Fruit fly (Drosophila melanogaster) whole organism, embryonic: ENCODE data around the gene Mst89B.

Experiments
- Blimp-1 ChIP-seq: fragments of 200-800 bp; sonication (Bioruptor generic); optimal IDR thresholded peaks from 3 replicates; lab custom pipeline; 2018; ENCODE audit warnings: missing biosample characterization, missing genetic modification characterization, mild to moderate bottlenecking, moderate library complexity, missing genetic modification reagents
- CG10274 ChIP-seq: fragments of 200-800 bp; sonication (Bioruptor generic); optimal IDR thresholded peaks from 3 replicates; lab custom pipeline; 2017; ENCODE audit warnings: missing biosample characterization, mild to moderate bottlenecking, missing genetic modification characterization
- CG12071 ChIP-seq: fragments of 200-800 bp; sonication (Bioruptor generic); optimal IDR thresholded peaks from 3 replicates; lab custom pipeline; 2018; ENCODE audit warnings: missing biosample characterization, mild to moderate bottlenecking, missing genetic modification characterization
- CG12155 ChIP-seq: fragments of 200-800 bp; sonication (Bioruptor generic); optimal IDR thresholded peaks from 3 replicates; lab custom pipeline; 2016; ENCODE audit warnings: missing biosample characterization, missing genetic modification characterization
- CG1233 ChIP-seq: fragments of 200-800 bp; sonication (Bioruptor generic); optimal IDR thresholded peaks from 4 replicates; lab custom pipeline; 2018; ENCODE audit warnings: missing biosample characterization, mild to moderate bottlenecking, missing genetic modification characterization
- CG12391 ChIP-seq: fragments of 200-800 bp; sonication (Bioruptor generic); optimal IDR thresholded peaks from 3 replicates; lab custom pipeline; 2018; ENCODE audit warnings: missing biosample characterization, mild to moderate bottlenecking, missing genetic modification characterization, moderate library complexity
- CG12659 ChIP-seq: fragments of 200-800 bp; sonication (Bioruptor generic); optimal IDR thresholded peaks from 3 replicates; lab custom pipeline; 2017; ENCODE audit warnings: mild to moderate bottlenecking, missing biosample characterization, missing genetic modification reagents, missing genetic modification characterization
- CG13624 ChIP-seq: fragments of 200-800 bp; sonication (Bioruptor generic); optimal IDR thresholded peaks from 2 replicates; lab custom pipeline; 2016; ENCODE audit warnings: missing biosample characterization, missing genetic modification characterization
- CG14710 ChIP-seq: fragments of 200-800 bp; sonication (Bioruptor generic); optimal IDR thresholded peaks from 3 replicates; lab custom pipeline; 2019; ENCODE audit warnings: missing biosample characterization, mild to moderate bottlenecking, missing genetic modification characterization, moderate library complexity
- CG15514 ChIP-seq: fragments of 200-800 bp; sonication (Bioruptor generic); optimal IDR thresholded peaks from 3 replicates; lab custom pipeline; 2017; ENCODE audit warnings: missing biosample characterization, missing genetic modification characterization, mild to moderate bottlenecking, moderate library complexity, missing genetic modification reagents
- CG15601 ChIP-seq: fragments of 200-800 bp; sonication (Bioruptor generic); optimal IDR thresholded peaks from 3 replicates; lab custom pipeline; 2019; ENCODE audit warnings: missing biosample characterization, mild to moderate bottlenecking, missing genetic modification characterization, moderate library complexity
- CG15696 ChIP-seq: fragments of 200-800 bp; sonication (Bioruptor generic); optimal IDR thresholded peaks from 2 replicates; lab custom pipeline; 2019; ENCODE audit warnings: missing biosample characterization, mild to moderate bottlenecking, missing genetic modification characterization, moderate library complexity
- CG17568 ChIP-seq: fragments of 200-800 bp; sonication (Bioruptor generic); optimal IDR thresholded peaks from 2 replicates; lab custom pipeline; 2018; ENCODE audit warnings: missing biosample characterization, mild to moderate bottlenecking, missing genetic modification characterization, moderate library complexity
- CG2199 ChIP-seq: fragments of 200-800 bp; sonication (Bioruptor generic); IDR thresholded peaks from 3 replicates; pipeline ENCODE4 v1.3.6; 2022; ENCODE audit warnings: missing biosample characterization, missing genetic modification characterization
- CG2678 ChIP-seq: fragments of 200-800 bp; sonication (Bioruptor generic); optimal IDR thresholded peaks from 3 replicates; lab custom pipeline; 2019; ENCODE audit warnings: missing biosample characterization, mild to moderate bottlenecking, missing genetic modification characterization, moderate library complexity
- CG2875 ChIP-seq: fragments of 200-800 bp; sonication (Bioruptor generic); optimal IDR thresholded peaks from 2 replicates; lab custom pipeline; 2017; ENCODE audit warnings: missing biosample characterization, mild to moderate bottlenecking, missing genetic modification characterization, missing genetic modification reagents
- CG3407 ChIP-seq: fragments of 200-800 bp; sonication (Bioruptor generic); optimal IDR thresholded peaks from 2 replicates; lab custom pipeline; 2018; ENCODE audit warnings: missing biosample characterization, mild to moderate bottlenecking, missing genetic modification characterization
- CG34376 ChIP-seq: fragments of 200-800 bp; sonication (Bioruptor generic); optimal IDR thresholded peaks from 2 replicates; lab custom pipeline; 2018; ENCODE audit warnings: missing biosample characterization, mild to moderate bottlenecking, missing genetic modification characterization
- CG4404 ChIP-seq: fragments of 200-800 bp; sonication (Bioruptor generic); IDR thresholded peaks from 2 replicates; pipeline ENCODE4 v1.3.6; 2022; ENCODE audit warnings: missing biosample characterization, missing genetic modification characterization
- CG7839 ChIP-seq: fragments of 200-800 bp; sonication (Bioruptor generic); optimal IDR thresholded peaks from 3 replicates; lab custom pipeline; 2018; ENCODE audit warnings: missing biosample characterization, mild to moderate bottlenecking, missing genetic modification characterization, moderate library complexity
- CkIIα-i1 ChIP-seq: fragments of 200-800 bp; sonication (Bioruptor generic); IDR thresholded peaks from 2 replicates; pipeline ENCODE4 v1.3.6; 2022; ENCODE audit warnings: missing biosample characterization, missing genetic modification characterization
- Dip3 ChIP-seq: fragments of 200-800 bp; sonication (Bioruptor generic); optimal IDR thresholded peaks from 3 replicates; lab custom pipeline; 2016; ENCODE audit warnings: missing biosample characterization, missing genetic modification characterization
- Doc2 ChIP-seq: fragments of 200-800 bp; sonication (Bioruptor generic); IDR thresholded peaks from 2 replicates; pipeline ENCODE4 v1.3.6; 2022; ENCODE audit warnings: missing biosample characterization, missing genetic modification characterization
- Fer3 ChIP-seq: fragments of 200-800 bp; sonication (Bioruptor generic); optimal IDR thresholded peaks from 2 replicates; lab custom pipeline; 2018; ENCODE audit warnings: missing biosample characterization, mild to moderate bottlenecking, missing genetic modification characterization, moderate library complexity
- Gsc ChIP-seq: fragments of 200-800 bp; sonication (Bioruptor generic); IDR thresholded peaks from 2 replicates; pipeline ENCODE4 v1.3.6; 2022; ENCODE audit warnings: missing biosample characterization, missing genetic modification characterization
- Hmr ChIP-seq: fragments of 200-800 bp; sonication (Bioruptor generic); optimal IDR thresholded peaks from 3 replicates; lab custom pipeline; 2017; ENCODE audit warnings: mild to moderate bottlenecking, missing biosample characterization, missing genetic modification reagents, missing genetic modification characterization
- Hr51 ChIP-seq, 2 experiments: fragments of 200-800 bp; sonication (Bioruptor generic); optimal IDR thresholded peaks; 2 replicates in 1 of 2; 3 replicates in 1 of 2; lab custom pipeline; 2016 to 2018; ENCODE audit warnings: missing biosample characterization in 2 of 2, missing genetic modification characterization in 2 of 2, mild to moderate bottlenecking in 1 of 2, moderate library complexity in 1 of 2
- Lpt ChIP-seq: fragments of >200 bp; optimal IDR thresholded peaks from 2 replicates; lab custom pipeline; 2018; ENCODE audit warnings: missing biosample characterization, missing genetic modification characterization
- MBD-R2 ChIP-seq: fragments of 200-800 bp; sonication (Bioruptor generic); IDR thresholded peaks from 2 replicates; pipeline ENCODE4 v1.3.6; 2022; ENCODE audit warnings: missing biosample characterization, missing genetic modification characterization
- Neu2 ChIP-seq: fragments of 200-800 bp; sonication (Bioruptor generic); optimal IDR thresholded peaks from 3 replicates; lab custom pipeline; 2016; ENCODE audit warnings: missing biosample characterization, missing genetic modification characterization, borderline replicate concordance
- Nf-YB ChIP-seq: fragments of 200-800 bp; sonication (Bioruptor generic); optimal IDR thresholded peaks from 3 replicates; lab custom pipeline; 2019; ENCODE audit warnings: missing biosample characterization, mild to moderate bottlenecking, missing genetic modification characterization, moderate library complexity
- NfI ChIP-seq: fragments of 200-800 bp; sonication (Bioruptor generic); optimal IDR thresholded peaks from 3 replicates; lab custom pipeline; 2018; ENCODE audit warnings: missing biosample characterization, mild to moderate bottlenecking, missing genetic modification characterization, moderate library complexity
- Six4 ChIP-seq: fragments of 200-800 bp; sonication (Bioruptor generic); optimal IDR thresholded peaks from 2 replicates; lab custom pipeline; 2016; ENCODE audit warnings: missing biosample characterization, missing genetic modification characterization
- Usf ChIP-seq: fragments of 200-800 bp; sonication (Bioruptor generic); optimal IDR thresholded peaks from 2 replicates; lab custom pipeline; 2017; ENCODE audit warnings: missing genotype, missing biosample characterization, missing genetic modification characterization
- Xrp1 ChIP-seq: fragments of 200-800 bp; sonication (Bioruptor generic); IDR thresholded peaks from 2 replicates; pipeline ENCODE4 v1.3.6; 2022; ENCODE audit warnings: missing biosample characterization, missing genetic modification characterization
- corto ChIP-seq: fragments of 200-800 bp; sonication (Bioruptor generic); optimal IDR thresholded peaks from 2 replicates; lab custom pipeline; 2016; ENCODE audit warnings: missing biosample characterization, mild to moderate bottlenecking, missing genetic modification characterization, moderate library complexity
- croc ChIP-seq: fragments of 200-800 bp; sonication (Bioruptor generic); conservative IDR thresholded peaks from 3 replicates; pipeline ENCODE4 v1.3.6; 2022; ENCODE audit warnings: missing biosample characterization, missing genetic modification characterization
- crp ChIP-seq, 2 experiments: fragments of 200-800 bp; sonication (Bioruptor generic); optimal IDR thresholded peaks; 2 replicates in 1 of 2; 3 replicates in 1 of 2; lab custom pipeline; 2017; ENCODE audit warnings: missing biosample characterization in 2 of 2, missing genetic modification characterization in 2 of 2, mild to moderate bottlenecking in 1 of 2, moderate library complexity in 1 of 2
- ind ChIP-seq: fragments of 200-800 bp; sonication (Bioruptor generic); optimal IDR thresholded peaks from 3 replicates; lab custom pipeline; 2016; ENCODE audit warnings: missing biosample characterization, missing genetic modification characterization
- kah ChIP-seq: fragments of 200-800 bp; sonication (Bioruptor generic); optimal IDR thresholded peaks from 2 replicates; lab custom pipeline; 2018; ENCODE audit warnings: missing biosample characterization, mild to moderate bottlenecking, missing genetic modification characterization
- lilli ChIP-seq: fragments of 200-800 bp; sonication (Bioruptor generic); optimal IDR thresholded peaks from 3 replicates; lab custom pipeline; 2016; ENCODE audit warnings: missing biosample characterization, missing genetic modification characterization
- psq ChIP-seq: fragments of 200-800 bp; sonication (Bioruptor generic); optimal IDR thresholded peaks from 2 replicates; lab custom pipeline; 2017; ENCODE audit warnings: missing biosample characterization, missing genetic modification characterization
- salm ChIP-seq: fragments of 200-800 bp; sonication (Bioruptor generic); optimal IDR thresholded peaks from 2 replicates; lab custom pipeline; 2018; ENCODE audit warnings: missing biosample characterization, mild to moderate bottlenecking, missing genetic modification characterization
- scrt ChIP-seq: fragments of 200-800 bp; sonication (Bioruptor generic); optimal IDR thresholded peaks from 2 replicates; lab custom pipeline; 2018; ENCODE audit warnings: missing biosample characterization, mild to moderate bottlenecking, missing genetic modification characterization, moderate library complexity
- sens ChIP-seq: fragments of 200-800 bp; sonication (Bioruptor generic); peaks from one replicate; lab custom pipeline; 2016; ENCODE audit warnings: missing biosample characterization, missing genetic modification characterization
- slou ChIP-seq: fragments of 200-800 bp; sonication (Bioruptor generic); optimal IDR thresholded peaks from 3 replicates; lab custom pipeline; 2016; ENCODE audit warnings: missing biosample characterization, missing genetic modification characterization
- sqz ChIP-seq: fragments of 200-800 bp; sonication (Bioruptor generic); optimal IDR thresholded peaks from 3 replicates; lab custom pipeline; 2018; ENCODE audit warnings: missing biosample characterization, mild to moderate bottlenecking, missing genetic modification characterization
- tio ChIP-seq: fragments of 200-800 bp; sonication (Bioruptor generic); optimal IDR thresholded peaks from 2 replicates; lab custom pipeline; 2017; ENCODE audit warnings: missing biosample characterization, missing genetic modification characterization, inconsistent platforms
- tup ChIP-seq: fragments of 200-800 bp; sonication (Bioruptor generic); optimal IDR thresholded peaks from 2 replicates; lab custom pipeline; 2016; ENCODE audit warnings: missing biosample characterization, mild to moderate bottlenecking, missing genetic modification characterization, moderate library complexity
- zf30C ChIP-seq: fragments of 200-800 bp; sonication (Bioruptor generic); optimal IDR thresholded peaks from 3 replicates; lab custom pipeline; 2018; ENCODE audit warnings: missing biosample characterization, mild to moderate bottlenecking, missing genetic modification characterization

The Mst89B gene

dm6 chr3R:16253427-16253883 lies 13.4 kb upstream of the Mst89B start (continued):
- TF ChIP-seq CG12071 (GFP tag; lab: Kevin White, UChicago): no peak
- peak; percentile 84 for TF ChIP-seq CG12391 (tag; lab: Kevin White, UChicago)
- no peak for TF ChIP-seq zf30C
- no peak for TF ChIP-seq Doc2 (GFP tag; lab: Robert Waterston, UW)
- peak; percentile 87 for TF ChIP-seq Hmr
- peak; percentile 51 for TF ChIP-seq kah (GFP tag; lab: Kevin White, UChicago)
- peak; percentile 76 for TF ChIP-seq corto (GFP tag; lab: Kevin White, UChicago)
- TF ChIP-seq CG34376 (GFP tag; lab: Kevin White, UChicago): peak; percentile 15
- peak; percentile 66 for TF ChIP-seq ind (GFP tag; lab: Kevin White, UChicago)
- TF ChIP-seq CG17568: peak; percentile 29
- peak; percentile 61 for TF ChIP-seq CG15514
- peak; percentile 40 for TF ChIP-seq slou (GFP tag; lab: Kevin White, UChicago)
- TF ChIP-seq CG15601 (tag; lab: Kevin White, UChicago): peak; percentile 76
- peak; percentile 93 for TF ChIP-seq CG2678 (tag; lab: Kevin White, UChicago)
- peak; percentile 24 for TF ChIP-seq tup (GFP tag; lab: Kevin White, UChicago)
- TF ChIP-seq Hr51 (GFP tag; optimal IDR thresholded peaks at IDR 0.05; lab: Kevin White, UChicago): peak in 1 of 2 experiments; percentile 91
- TF ChIP-seq CG7839 (tag; lab: Kevin White, UChicago): peak; percentile 88
- peak; percentile 31 for TF ChIP-seq CG12155 (GFP tag; lab: Kevin White, UChicago)
- TF ChIP-seq MBD-R2: no peak
- TF ChIP-seq scrt (GFP tag; lab: Kevin White, UChicago): peak; percentile 73
- peak; percentile 89 for TF ChIP-seq CG12659 (GFP tag; lab: Kevin White, UChicago)
- TF ChIP-seq tio: peak; percentile 81
- peak; percentile 65 for TF ChIP-seq Fer3
- peak; percentile 59 for TF ChIP-seq CG2875 (GFP tag; lab: Kevin White, UChicago)
- peak; percentile 43 for TF ChIP-seq Dip3 (GFP tag; lab: Kevin White, UChicago)
- peak; percentile 60 for TF ChIP-seq Usf (GFP tag; lab: Kevin White, UChicago)
- peak in 1 of 2 experiments; percentile 27 for TF ChIP-seq crp (GFP tag; optimal IDR thresholded peaks at IDR 0.05; lab: Kevin White, UChicago)
- no peak for TF ChIP-seq CG13624 (GFP tag; lab: Kevin White, UChicago)
- TF ChIP-seq lilli (GFP tag; lab: Kevin White, UChicago): peak; percentile 18
- TF ChIP-seq CG2199 (GFP tag; lab: Robert Waterston, UW): no peak
- peak; percentile 39 for TF ChIP-seq CG15696 (tag; lab: Kevin White, UChicago)
- TF ChIP-seq CG14710 (tag; lab: Kevin White, UChicago): peak; percentile 76
- TF ChIP-seq CkIIα-i1 (GFP tag; lab: Robert Waterston, UW): no peak
- peak; percentile 63 for TF ChIP-seq croc (GFP tag; lab: Robert Waterston, UW)
- peak; percentile 34 for TF ChIP-seq psq (GFP tag; lab: Kevin White, UChicago)
- no peak for TF ChIP-seq Xrp1 (GFP tag; lab: Robert Waterston, UW)
- TF ChIP-seq Six4 (GFP tag; lab: Kevin White, UChicago): peak; percentile 55
- TF ChIP-seq CG3407 (GFP tag; lab: Kevin White, UChicago): peak; percentile 51
- TF ChIP-seq salm: peak; percentile 31
- TF ChIP-seq CG4404 (GFP tag; lab: Robert Waterston, UW): no peak
- TF ChIP-seq Gsc (GFP tag; lab: Robert Waterston, UW): no peak
- TF ChIP-seq CG10274: peak; percentile 48
- TF ChIP-seq Nf-YB: peak; percentile 69
- no peak for TF ChIP-seq Neu2 (GFP tag; lab: Kevin White, UChicago)
- TF ChIP-seq CG1233 (GFP tag; lab: Kevin White, UChicago): peak; percentile 81
- TF ChIP-seq Blimp-1: peak; percentile 71
- no peak for TF ChIP-seq sqz (GFP tag; lab: Kevin White, UChicago)
- TF ChIP-seq NfI (GFP tag; lab: Kevin White, UChicago): peak; percentile 66
- TF ChIP-seq sens (GFP tag; lab: Kevin White, UChicago): peak; percentile 89
- no peak for TF ChIP-seq Lpt (GFP tag; lab: Kevin White, UChicago)
